Fruit fly (Drosophila melanogaster) whole organism, embryonic: ENCODE measurements around the gene CheA75a.

ENCODE experiments used
- Antp ChIP-seq: fragments of 200-800 bp; sonication (Bioruptor generic); optimal IDR thresholded peaks from 3 replicates; lab custom pipeline; 2016; ENCODE audit warnings: missing biosample characterization, missing genetic modification characterization
- CG10209 ChIP-seq: fragments of 200-800 bp; sonication (Bioruptor generic); optimal IDR thresholded peaks from 3 replicates; lab custom pipeline; 2017; ENCODE audit warnings: missing biosample characterization, mild to moderate bottlenecking, missing genetic modification characterization, missing genetic modification reagents
- CG10431 ChIP-seq: fragments of 200-800 bp; sonication (Bioruptor generic); optimal IDR thresholded peaks from 3 replicates; lab custom pipeline; 2018; ENCODE audit warnings: missing biosample characterization, mild to moderate bottlenecking, missing genetic modification characterization
- CG10979 ChIP-seq: fragments of 200-800 bp; sonication (Bioruptor generic); optimal IDR thresholded peaks from 2 replicates; lab custom pipeline; 2018; ENCODE audit warnings: missing biosample characterization, mild to moderate bottlenecking, missing genetic modification characterization, moderate library complexity
- CG1233 ChIP-seq: fragments of 200-800 bp; sonication (Bioruptor generic); optimal IDR thresholded peaks from 4 replicates; lab custom pipeline; 2018; ENCODE audit warnings: missing biosample characterization, mild to moderate bottlenecking, missing genetic modification characterization
- CG12391 ChIP-seq: fragments of 200-800 bp; sonication (Bioruptor generic); optimal IDR thresholded peaks from 3 replicates; lab custom pipeline; 2018; ENCODE audit warnings: missing biosample characterization, mild to moderate bottlenecking, missing genetic modification characterization, moderate library complexity
- CG15269 ChIP-seq: fragments of 200-800 bp; sonication (Bioruptor generic); optimal IDR thresholded peaks from 2 replicates; lab custom pipeline; 2018; ENCODE audit warnings: missing biosample characterization, mild to moderate bottlenecking, missing genetic modification characterization, moderate library complexity
- CG1603 ChIP-seq: fragments of 200-800 bp; sonication (Bioruptor generic); optimal IDR thresholded peaks from 2 replicates; lab custom pipeline; 2019; ENCODE audit warnings: missing biosample characterization, mild to moderate bottlenecking, missing genetic modification characterization, moderate library complexity
- CG18262 ChIP-seq: fragments of 200-800 bp; optimal IDR thresholded peaks from 3 replicates; lab custom pipeline; 2019; ENCODE audit warnings: missing biosample characterization, mild to moderate bottlenecking, missing genetic modification characterization, moderate library complexity
- CG18764 ChIP-seq: fragments of 200-800 bp; sonication (Bioruptor generic); optimal IDR thresholded peaks from 3 replicates; lab custom pipeline; 2016; ENCODE audit warnings: missing biosample characterization, missing genetic modification characterization
- CG2199 ChIP-seq: fragments of 200-800 bp; sonication (Bioruptor generic); IDR thresholded peaks from 3 replicates; pipeline ENCODE4 v1.3.6; 2022; ENCODE audit warnings: missing biosample characterization, missing genetic modification characterization
- CG30403 ChIP-seq: fragments of 200-800 bp; sonication (Bioruptor generic); optimal IDR thresholded peaks from 3 replicates; lab custom pipeline; 2016; ENCODE audit warnings: missing biosample characterization, missing genetic modification characterization
- CG31365 ChIP-seq: fragments of 200-800 bp; sonication (Bioruptor generic); optimal IDR thresholded peaks from 2 replicates; lab custom pipeline; 2018; ENCODE audit warnings: missing biosample characterization, mild to moderate bottlenecking, missing genetic modification characterization
- CG32772 ChIP-seq: fragments of 200-800 bp; sonication (Bioruptor generic); IDR thresholded peaks from 2 replicates; pipeline ENCODE4 v1.3.6; 2022; ENCODE audit warnings: missing biosample characterization, missing genetic modification characterization
- CG4360 ChIP-seq: fragments of 200-800 bp; sonication (Bioruptor generic); IDR thresholded peaks from 2 replicates; pipeline ENCODE4 v1.3.6; 2022; ENCODE audit warnings: missing biosample characterization, missing genetic modification characterization
- CG4404 ChIP-seq: fragments of 200-800 bp; sonication (Bioruptor generic); IDR thresholded peaks from 2 replicates; pipeline ENCODE4 v1.3.6; 2022; ENCODE audit warnings: missing biosample characterization, missing genetic modification characterization
- Chrac-16 ChIP-seq: fragments of 200-800 bp; sonication (Bioruptor generic); optimal IDR thresholded peaks from 3 replicates; lab custom pipeline; 2016; ENCODE audit warnings: missing biosample characterization, missing genetic modification characterization
- Dref ChIP-seq: fragments of 200-800 bp; sonication (Bioruptor generic); IDR thresholded peaks from 2 replicates; pipeline ENCODE4 v1.3.6; 2022; ENCODE audit warnings: missing biosample characterization, missing genetic modification characterization
- Jarid2 ChIP-seq: fragments of 200-800 bp; sonication (Bioruptor generic); optimal IDR thresholded peaks from 3 replicates; lab custom pipeline; 2017; ENCODE audit warnings: mild to moderate bottlenecking, missing biosample characterization, missing genetic modification reagents, missing genetic modification characterization
- Meics ChIP-seq: fragments of 200-800 bp; sonication (Bioruptor generic); optimal IDR thresholded peaks from 2 replicates; lab custom pipeline; 2017; ENCODE audit warnings: missing biosample characterization, mild to moderate bottlenecking, missing genetic modification characterization
- Mrtf ChIP-seq: fragments of 200-800 bp; sonication (Bioruptor generic); IDR thresholded peaks from 3 replicates; pipeline ENCODE4 v1.3.6; 2022; ENCODE audit warnings: missing biosample characterization, missing genetic modification characterization
- NC2α ChIP-seq: fragments of 200-800 bp; sonication (Bioruptor generic); optimal IDR thresholded peaks from 2 replicates; lab custom pipeline; 2016; ENCODE audit warnings: missing biosample characterization, missing genetic modification characterization
- Oli ChIP-seq: fragments of 200-800 bp; sonication (Bioruptor generic); optimal IDR thresholded peaks from 2 replicates; lab custom pipeline; 2018; ENCODE audit warnings: missing biosample characterization, mild to moderate bottlenecking, missing genetic modification characterization, moderate library complexity
- bsh ChIP-seq, 2 experiments: fragments of 200-800 bp; sonication (Bioruptor generic); optimal IDR thresholded peaks; 2 replicates each; lab custom pipeline; 2017 to 2018; ENCODE audit warnings: mild to moderate bottlenecking in 2 of 2, missing biosample characterization in 2 of 2, missing genetic modification characterization in 2 of 2, moderate library complexity in 1 of 2
- cg ChIP-seq: fragments of 200-800 bp; sonication (Bioruptor generic); optimal IDR thresholded peaks from 3 replicates; lab custom pipeline; 2019; ENCODE audit warnings: missing biosample characterization, mild to moderate bottlenecking, missing genetic modification characterization, moderate library complexity
- dati ChIP-seq: fragments of 200-800 bp; sonication (Bioruptor generic); IDR thresholded peaks from 2 replicates; pipeline ENCODE4 v1.3.6; 2022; ENCODE audit warnings: missing biosample characterization, missing genetic modification characterization
- fd96Cb ChIP-seq: fragments of 200-800 bp; sonication (Bioruptor generic); optimal IDR thresholded peaks from 2 replicates; lab custom pipeline; 2018; ENCODE audit warnings: missing biosample characterization, mild to moderate bottlenecking, missing genetic modification characterization, moderate library complexity
- fu2 ChIP-seq: fragments of 200-800 bp; sonication (Bioruptor generic); optimal IDR thresholded peaks from 2 replicates; lab custom pipeline; 2016; ENCODE audit warnings: missing biosample characterization, missing genetic modification characterization
- gem ChIP-seq: fragments of 200-800 bp; sonication (Bioruptor generic); optimal IDR thresholded peaks from 2 replicates; lab custom pipeline; 2019; ENCODE audit warnings: missing biosample characterization, mild to moderate bottlenecking, missing genetic modification characterization, moderate library complexity
- lab ChIP-seq: fragments of 200-800 bp; sonication (Bioruptor generic); optimal IDR thresholded peaks from 3 replicates; lab custom pipeline; 2017; ENCODE audit warnings: missing biosample characterization, missing genetic modification characterization, mild to moderate bottlenecking, moderate library complexity, missing genetic modification reagents
- nmo ChIP-seq: fragments of 200-800 bp; sonication (Bioruptor generic); optimal IDR thresholded peaks from 2 replicates; lab custom pipeline; 2018; ENCODE audit warnings: missing biosample characterization, mild to moderate bottlenecking, missing genetic modification characterization, moderate library complexity
- onecut ChIP-seq: fragments of 200-800 bp; sonication (Bioruptor generic); IDR thresholded peaks from 2 replicates; pipeline ENCODE4 v1.3.6; 2022; ENCODE audit warnings: missing biosample characterization, missing genetic modification characterization
- pan ChIP-seq, 4 experiments: fragments of >200 bp in 3 of 4; fragments of 200-800 bp in 1 of 4; sonication (Bioruptor generic) in 1 of 4; optimal IDR thresholded peaks in 3 of 4; IDR thresholded peaks in 1 of 4; 2 replicates each; pipeline versions ENCODE4 v1.3.6 to Lab custom; 2017 to 2022; ENCODE audit warnings: missing biosample characterization in 2 of 4, missing genetic modification characterization in 2 of 4, mixed read lengths in 1 of 4
- pb ChIP-seq: fragments of 200-800 bp; sonication (Bioruptor generic); optimal IDR thresholded peaks from 3 replicates; lab custom pipeline; 2016; ENCODE audit warnings: missing biosample characterization, missing genetic modification characterization
- phol ChIP-seq: fragments of 200-800 bp; sonication (Bioruptor generic); optimal IDR thresholded peaks from 3 replicates; lab custom pipeline; 2018; ENCODE audit warnings: missing biosample characterization, mild to moderate bottlenecking, missing genetic modification characterization, moderate library complexity
- pzg ChIP-seq: fragments of 200-800 bp; sonication (Bioruptor generic); optimal IDR thresholded peaks from 3 replicates; lab custom pipeline; 2018; ENCODE audit warnings: missing biosample characterization, mild to moderate bottlenecking, missing genetic modification characterization, moderate library complexity
- rib ChIP-seq: fragments of 200-800 bp; sonication (Bioruptor generic); IDR thresholded peaks from 2 replicates; pipeline ENCODE4 v1.3.6; 2022; ENCODE audit warnings: missing biosample characterization, missing genetic modification characterization
- run ChIP-seq: fragments of 200-800 bp; sonication (Bioruptor generic); optimal IDR thresholded peaks from 3 replicates; lab custom pipeline; 2018; ENCODE audit warnings: missing biosample characterization, mild to moderate bottlenecking, missing genetic modification characterization
- sens ChIP-seq: fragments of 200-800 bp; sonication (Bioruptor generic); peaks from one replicate; lab custom pipeline; 2016; ENCODE audit warnings: missing biosample characterization, missing genetic modification characterization
- seq ChIP-seq: fragments of 200-800 bp; sonication (Bioruptor generic); IDR thresholded peaks from 2 replicates; pipeline ENCODE4 v1.3.6; 2022; ENCODE audit warnings: missing biosample characterization, missing genetic modification characterization
- sisA ChIP-seq: fragments of 200-800 bp; sonication (Bioruptor generic); IDR thresholded peaks from 2 replicates; pipeline ENCODE4 v1.3.6; 2022; ENCODE audit warnings: missing biosample characterization, missing genetic modification characterization
- slbo ChIP-seq: fragments of 200-800 bp; sonication (Bioruptor generic); IDR thresholded peaks from 2 replicates; pipeline ENCODE4 v1.3.6; 2022; ENCODE audit warnings: missing biosample characterization, missing genetic modification characterization
- sqz ChIP-seq: fragments of 200-800 bp; sonication (Bioruptor generic); optimal IDR thresholded peaks from 3 replicates; lab custom pipeline; 2018; ENCODE audit warnings: missing biosample characterization, mild to moderate bottlenecking, missing genetic modification characterization
- trh ChIP-seq: fragments of 200-800 bp; sonication (Bioruptor generic); optimal IDR thresholded peaks from 2 replicates; lab custom pipeline; 2016; ENCODE audit warnings: missing biosample characterization, missing genetic modification characterization
- zfh1 ChIP-seq: fragments of 200-800 bp; sonication (Bioruptor generic); IDR thresholded peaks from 3 replicates; pipeline ENCODE4 v1.3.6; 2022; ENCODE audit warnings: missing biosample characterization, missing genetic modification characterization

CheA75a gene

dm6 chr3L:18225446-18226380 is 26.2 kb upstream of the CheA75a start (continued):
- TF ChIP-seq seq (GFP tag; lab: Robert Waterston, UW) (no peak), trh (GFP tag; lab: Kevin White, UChicago) (no peak), dati (GFP tag; lab: Robert Waterston, UW) (no peak), CG18262 (peak; percentile 89), rib (GFP tag; lab: Robert Waterston, UW) (no peak), CG1233 (peak; percentile 29), CG30403 (GFP tag; lab: Kevin White, UChicago) (peak; percentile 51), CG10209 (peak; percentile 55), pb (GFP tag; lab: Kevin White, UChicago) (no peak), NC2α (no peak), Meics (GFP tag; lab: Kevin White, UChicago) (no peak), CG18764 (GFP tag; lab: Kevin White, UChicago) (peak; percentile 29), CG15269 (tag; lab: Kevin White, UChicago) (no peak), fu2 (GFP tag; lab: Kevin White, UChicago) (no peak), run (tag; lab: Kevin White, UChicago) (peak; percentile 2), Jarid2 (GFP tag; lab: Kevin White, UChicago) (peak; percentile 29), CG1603 (tag; lab: Kevin White, UChicago) (peak; percentile 77), pzg (no peak)

dm6 chr3L:18226682-18227410 is 25.0 kb upstream of the CheA75a start:
- TF ChIP-seq Mrtf (GFP tag; lab: Robert Waterston, UW) (0 out of 3 replicates have a peak, but pooled peaks have one; percentile 4), CG4360 (GFP tag; lab: Robert Waterston, UW) (0 out of 2 replicates have a peak, but pooled peaks have one; percentile 7), CG2199 (GFP tag; lab: Robert Waterston, UW) (peak; percentile 84), CG31365 (tag; lab: Kevin White, UChicago) (no peak), sens (GFP tag; lab: Kevin White, UChicago) (peak; percentile 21), fd96Cb (peak; percentile 31), Dref (GFP tag; lab: Robert Waterston, UW) (no peak), nmo (peak; percentile 53), cg (GFP tag; lab: Kevin White, UChicago) (peak; percentile 6), sqz (GFP tag; lab: Kevin White, UChicago) (peak; percentile 80), Chrac-16 (GFP tag; lab: Kevin White, UChicago) (no peak), CG4404 (no peak), Oli (peak; percentile 15), zfh1 (GFP tag; lab: Robert Waterston, UW) (peak; percentile 38; the same call in 2 of the 3 replicates), slbo (GFP tag; lab: Robert Waterston, UW) (0 out of 2 replicates have a peak, but pooled peaks have one; percentile 12), lab (GFP tag; lab: Kevin White, UChicago) (no peak), sisA (GFP tag; lab: Robert Waterston, UW) (0 out of 2 replicates have a peak, but pooled peaks have one; percentile 9), CG1603 (tag; lab: Kevin White, UChicago) (peak; percentile 28), onecut (GFP tag; lab: Robert Waterston, UW) (0 out of 2 replicates have a peak, but pooled peaks have one; percentile 20), bsh (GFP tag; optimal IDR thresholded peaks at IDR 0.05; lab: Kevin White, UChicago) (peak in 1 of 2 experiments; percentile 37), pan (optimal IDR thresholded peaks at IDR 0.05; lab: Kevin White, UChicago) (no peak), pan (GFP tag; optimal IDR thresholded peaks at IDR 0.05 in 1 of 2, IDR thresholded peaks at IDR 0.05 in 1 of 2) (peak in 1 of 2 experiments; percentile 25), gem (tag; lab: Kevin White, UChicago) (peak; percentile 36), CG10431 (no peak), phol (tag; lab: Kevin White, UChicago) (peak; percentile 26), CG10979 (peak; percentile 24), Antp (GFP tag; lab: Kevin White, UChicago) (no peak), CG12391 (tag; lab: Kevin White, UChicago) (peak; percentile 9), CG32772 (GFP tag; lab: Robert Waterston, UW) (peak; percentile 50; the same call in 1 of the 2 replicates)
